Worm (Caenorhabditis elegans): ENCODE data around the gene acs-1.

acs-1 gene

ce11 chrV:6516491-6517304 lies 8.1 kb upstream of the acs-1 start, which contains the start of gene mdh-1 (continued):
- no peak for TF ChIP-seq T26A5.8 (tag; optimal IDR thresholded peaks at IDR 0.05)
- TF ChIP-seq F37B4.10 (GFP tag; IDR thresholded peaks at IDR 0.05) = no peak
- peak; percentile 4 for TF ChIP-seq K12H6.12 (tag; optimal IDR thresholded peaks at IDR 0.05)
- no peak for TF ChIP-seq C17E4.6 (GFP tag; IDR thresholded peaks at IDR 0.05)
- no peak for TF ChIP-seq tbp1 (GFP tag; optimal IDR thresholded peaks at IDR 0.05)
- no peak for TF ChIP-seq ztf-25 (GFP tag; IDR thresholded peaks at IDR 0.05)
- no peak for TF ChIP-seq Y53G8AR.9 (GFP tag; conservative IDR thresholded peaks at IDR 0.05)
- TF ChIP-seq madf-10 (tag; optimal IDR thresholded peaks at IDR 0.05) = no peak
- no peak for TF ChIP-seq unc-62 (GFP tag; optimal IDR thresholded peaks at IDR 0.05)

ce11 chrV:6517305-6518224 lies 7.2 kb upstream of the acs-1 start:
- peak; percentile 54 for TF ChIP-seq xnd-1 (tag; optimal IDR thresholded peaks at IDR 0.05)
- peak; percentile 75 for TF ChIP-seq F33H1.4 (GFP tag; IDR thresholded peaks at IDR 0.05)
- peak; percentile 36 for TF ChIP-seq him-1 (tag; optimal IDR thresholded peaks at IDR 0.05)
- no peak for TF ChIP-seq B0336.3 (GFP tag; IDR thresholded peaks at IDR 0.05)
- peak; percentile 42 for TF ChIP-seq pha-4 (tag; optimal IDR thresholded peaks at IDR 0.05)
- TF ChIP-seq F22D6.2 (tag; optimal IDR thresholded peaks at IDR 0.05) = peak; percentile 1
- TF ChIP-seq K11D2.4 (GFP tag; IDR thresholded peaks at IDR 0.05) = peak; percentile 35; the same call in 1 of the 2 replicates
- peak; percentile 3 for TF ChIP-seq somi-1 (GFP tag; optimal IDR thresholded peaks at IDR 0.05)
- peak; percentile 29 for TF ChIP-seq lin-40 (tag; optimal IDR thresholded peaks at IDR 0.05)
- TF ChIP-seq lsl-1 (GFP tag; optimal IDR thresholded peaks at IDR 0.05) = peak; percentile 76
- peak; percentile 63 for TF ChIP-seq efl-1 (GFP tag; optimal IDR thresholded peaks at IDR 0.05)
- TF ChIP-seq let-607 (tag; optimal IDR thresholded peaks at IDR 0.05) = no peak
- TF ChIP-seq D2030.7 (GFP tag; IDR thresholded peaks at IDR 0.05) = 0 out of 2 replicates have a peak, but pooled peaks have one; percentile 23
- TF ChIP-seq aptf-2 (GFP tag; conservative IDR thresholded peaks at IDR 0.05) = no peak
- TF ChIP-seq ceh-91 (GFP tag; IDR thresholded peaks at IDR 0.05) = 0 out of 2 replicates have a peak, but pooled peaks have one; percentile 15
- TF ChIP-seq madf-6 (GFP tag; IDR thresholded peaks at IDR 0.05) = peak; percentile 67; the same call in 1 of the 2 replicates
- peak; percentile 46 for TF ChIP-seq madf-8 (GFP tag; conservative IDR thresholded peaks at IDR 0.05)
- no peak for TF ChIP-seq bed-2 (GFP tag; IDR thresholded peaks at IDR 0.05)
- TF ChIP-seq ztf-26 (tag; optimal IDR thresholded peaks at IDR 0.05) = peak; percentile 1

ce11 chrV:6518225-6518396 lies 6.7 kb upstream of the acs-1 start, which contains the start of gene F46E10.3:
TSS of gene F46E10.3 (plus strand) at chrV:6518297.
- TF ChIP-seq ztf-6 (GFP tag; IDR thresholded peaks at IDR 0.05) (no peak), athp-1 (tag; optimal IDR thresholded peaks at IDR 0.05) (no peak), fkh-3 (tag; optimal IDR thresholded peaks at IDR 0.05) (no peak), ceh-27 (GFP tag; optimal IDR thresholded peaks at IDR 0.05) (no peak), dox-1 (GFP tag; IDR thresholded peaks at IDR 0.05) (no peak), bed-2 (GFP tag; IDR thresholded peaks at IDR 0.05) (no peak), chd-7 (tag; optimal IDR thresholded peaks at IDR 0.05) (no peak), pha-4 (tag; optimal IDR thresholded peaks at IDR 0.05) (no peak), atf-7 (tag; optimal IDR thresholded peaks at IDR 0.05) (no peak), hlh-26 (GFP tag; conservative IDR thresholded peaks at IDR 0.05) (no peak), F23B12.7 (tag; optimal IDR thresholded peaks at IDR 0.05; ENCODE audit: insufficient read depth) (no peak), die-1 (tag; optimal IDR thresholded peaks at IDR 0.05) (no peak), hmg-20 (GFP tag; IDR thresholded peaks at IDR 0.05) (no peak), dpl-1 (GFP tag; optimal IDR thresholded peaks at IDR 0.05) (no peak), hrde-1 (tag; optimal IDR thresholded peaks at IDR 0.05; ENCODE audit: borderline replicate concordance) (no peak), lin-54 (GFP tag; optimal IDR thresholded peaks at IDR 0.05) (no peak), lin-40 (tag; optimal IDR thresholded peaks at IDR 0.05) (no peak)

Data from whole organism, young adult.